Fruit fly (Drosophila melanogaster) whole organism, pupa: ENCODE measurements around the gene SelT.
A peak's percentile ranks its signal among the peaks of the same experiment; 100 is the strongest.

Experiments used
- CG10348 ChIP-seq: fragments of 200-800 bp; sonication (Bioruptor generic); IDR thresholded peaks from 2 replicates; pipeline ENCODE4 v1.3.6; 2022; ENCODE audit warnings: missing biosample characterization, missing genetic modification characterization
- CG12605 ChIP-seq: fragments of 200-800 bp; sonication (Bioruptor generic); IDR thresholded peaks from 2 replicates; pipeline ENCODE4 v1.3.6; 2022; ENCODE audit warnings: missing biosample characterization, missing genetic modification characterization
- CG13204 ChIP-seq: fragments of 200-800 bp; sonication (Bioruptor generic); optimal IDR thresholded peaks from 2 replicates; lab custom pipeline; 2018; ENCODE audit warnings: missing biosample characterization, mild to moderate bottlenecking, missing genetic modification characterization, moderate library complexity
- CG14655 ChIP-seq: fragments of 200-800 bp; sonication (Bioruptor generic); optimal IDR thresholded peaks from 3 replicates; lab custom pipeline; 2017; ENCODE audit warnings: mild to moderate bottlenecking, missing biosample characterization, missing genetic modification reagents, missing genetic modification characterization
- CG15710 ChIP-seq: fragments of 200-800 bp; sonication (Bioruptor generic); optimal IDR thresholded peaks from 2 replicates; lab custom pipeline; 2018; ENCODE audit warnings: missing biosample characterization, mild to moderate bottlenecking, missing genetic modification characterization, moderate library complexity
- CG17806 ChIP-seq: fragments of 200-800 bp; sonication (Bioruptor generic); optimal IDR thresholded peaks from 2 replicates; lab custom pipeline; 2018; ENCODE audit warnings: missing biosample characterization, mild to moderate bottlenecking, missing genetic modification characterization, moderate library complexity
- CG32121 ChIP-seq: fragments of 200-800 bp; sonication (Bioruptor generic); IDR thresholded peaks from 2 replicates; pipeline ENCODE4 v1.3.6; 2022; ENCODE audit warnings: missing biosample characterization, missing genetic modification characterization
- CG34367 ChIP-seq: fragments of 200-800 bp; sonication (Bioruptor generic); optimal IDR thresholded peaks from 2 replicates; lab custom pipeline; 2018; ENCODE audit warnings: missing biosample characterization, mild to moderate bottlenecking, missing genetic modification characterization
- CG4496 ChIP-seq: fragments of 200-800 bp; sonication (Bioruptor generic); IDR thresholded peaks from 3 replicates; pipeline ENCODE4 v1.3.6; 2022; ENCODE audit warnings: missing biosample characterization, missing genetic modification characterization
- CG8159 ChIP-seq: fragments of 200-800 bp; sonication (Bioruptor generic); optimal IDR thresholded peaks from 3 replicates; lab custom pipeline; 2018; ENCODE audit warnings: missing biosample characterization, mild to moderate bottlenecking, missing genetic modification characterization, moderate library complexity
- CG8301 ChIP-seq: fragments of 200-800 bp; sonication (Bioruptor generic); optimal IDR thresholded peaks from 2 replicates; lab custom pipeline; 2018; ENCODE audit warnings: missing biosample characterization, mild to moderate bottlenecking, missing genetic modification characterization
- CG9948 ChIP-seq: fragments of 200-800 bp; sonication (Bioruptor generic); optimal IDR thresholded peaks from 2 replicates; lab custom pipeline; 2018; ENCODE audit warnings: missing biosample characterization, mild to moderate bottlenecking, missing genetic modification characterization, moderate library complexity
- D1 ChIP-seq: fragments of 200-800 bp; sonication (Bioruptor generic); optimal IDR thresholded peaks from 2 replicates; lab custom pipeline; 2018; ENCODE audit warnings: missing biosample characterization, mild to moderate bottlenecking, missing genetic modification characterization, moderate library complexity
- EcR ChIP-seq: fragments of 200-800 bp; sonication (Bioruptor generic); optimal IDR thresholded peaks from 3 replicates; lab custom pipeline; 2019; ENCODE audit warnings: missing biosample characterization, missing genetic modification characterization, mild to moderate bottlenecking, moderate library complexity, missing genetic modification reagents
- Ets98B ChIP-seq: fragments of 200-800 bp; sonication (Bioruptor generic); IDR thresholded peaks from 2 replicates; pipeline ENCODE4 v1.3.6; 2022; ENCODE audit warnings: missing biosample characterization, missing genetic modification characterization
- Pif1A ChIP-seq: fragments of 200-800 bp; sonication (Bioruptor generic); optimal IDR thresholded peaks from 3 replicates; lab custom pipeline; 2016; ENCODE audit warnings: missing biosample characterization, missing genetic modification characterization
- Pif1B ChIP-seq: fragments of 200-800 bp; sonication (Bioruptor generic); optimal IDR thresholded peaks from 3 replicates; lab custom pipeline; 2016; ENCODE audit warnings: missing biosample characterization, missing genetic modification characterization
- Snoo ChIP-seq: fragments of 200-800 bp; sonication (Bioruptor generic); optimal IDR thresholded peaks from 3 replicates; lab custom pipeline; 2017; ENCODE audit warnings: missing biosample characterization, mild to moderate bottlenecking, missing genetic modification characterization, inconsistent platforms
- fd96Ca ChIP-seq: fragments of 200-800 bp; sonication (Bioruptor generic); IDR thresholded peaks from 3 replicates; pipeline ENCODE4 v1.3.6; 2022; ENCODE audit warnings: missing biosample characterization, missing genetic modification characterization
- gl ChIP-seq: fragments of 200-800 bp; sonication (Bioruptor generic); optimal IDR thresholded peaks from 2 replicates; lab custom pipeline; 2018; ENCODE audit warnings: missing biosample characterization, mild to moderate bottlenecking, missing genetic modification characterization
- rn ChIP-seq: fragments of 200-800 bp; sonication (Bioruptor generic); IDR thresholded peaks from 2 replicates; pipeline ENCODE4 v1.3.6; 2022; ENCODE audit warnings: missing biosample characterization, missing genetic modification characterization

Gene SelT

DNA sequence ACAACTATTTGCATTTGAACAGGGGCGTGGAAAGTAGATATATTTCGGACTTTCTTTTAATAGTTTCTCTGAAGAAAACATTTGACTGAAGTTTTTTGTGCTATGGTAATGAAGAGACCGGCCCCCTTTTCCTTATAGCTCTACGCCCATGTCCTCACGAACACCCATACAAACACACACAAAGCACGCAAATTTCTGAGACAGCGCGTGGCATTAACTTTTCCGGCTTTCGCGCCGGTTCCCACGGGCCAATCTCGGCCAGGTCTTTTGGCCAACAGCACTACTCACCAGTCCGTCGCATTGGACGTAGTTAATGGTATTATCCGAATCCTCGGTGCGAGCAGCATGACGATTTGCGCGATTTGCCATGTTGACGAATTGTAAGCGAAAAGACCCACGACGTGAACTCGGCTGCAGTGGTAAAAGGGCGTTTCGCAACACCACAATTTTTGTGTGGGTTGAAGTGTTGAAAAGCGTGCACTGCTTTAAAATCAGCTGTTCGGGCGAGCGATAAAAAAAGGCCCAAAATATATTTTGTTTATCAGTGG lies 41.7 kb downstream of the SelT start, which contains the start of gene senju:
Gene senju, plus strand, starts transcription at position 477 of the 548 bp plus-strand sequence.
- TF ChIP-seq CG13204 (GFP tag; lab: Kevin White, UChicago) (no peak), CG8159 (peak; percentile 74), CG32121 (GFP tag; lab: Robert Waterston, UW) (peak; percentile 79), CG10348 (no peak), CG34367 (tag; lab: Kevin White, UChicago) (peak; percentile 68), Pif1A (peak; percentile 89), Snoo (tag; lab: Kevin White, UChicago) (peak; percentile 80), CG17806 (tag; lab: Kevin White, UChicago) (peak; percentile 77), Pif1B (GFP tag; lab: Kevin White, UChicago) (peak; percentile 80), fd96Ca (GFP tag; lab: Robert Waterston, UW) (peak; percentile 89), CG8301 (tag; lab: Kevin White, UChicago) (peak; percentile 79), Ets98B (GFP tag; lab: Robert Waterston, UW) (peak; percentile 87), CG12605 (GFP tag; lab: Robert Waterston, UW) (peak; percentile 73), CG9948 (peak; percentile 71), gl (tag; lab: Kevin White, UChicago) (peak; percentile 65), CG15710 (tag; lab: Kevin White, UChicago) (peak; percentile 77), EcR (GFP tag; lab: Kevin White, UChicago) (peak; percentile 57), D1 (tag; lab: Kevin White, UChicago) (no peak), CG14655 (GFP tag; lab: Kevin White, UChicago) (no peak), CG4496 (GFP tag; lab: Robert Waterston, UW) (peak; percentile 89), rn (GFP tag; lab: Robert Waterston, UW) (peak; percentile 58; the same call in 1 of the 2 replicates)

DNA sequence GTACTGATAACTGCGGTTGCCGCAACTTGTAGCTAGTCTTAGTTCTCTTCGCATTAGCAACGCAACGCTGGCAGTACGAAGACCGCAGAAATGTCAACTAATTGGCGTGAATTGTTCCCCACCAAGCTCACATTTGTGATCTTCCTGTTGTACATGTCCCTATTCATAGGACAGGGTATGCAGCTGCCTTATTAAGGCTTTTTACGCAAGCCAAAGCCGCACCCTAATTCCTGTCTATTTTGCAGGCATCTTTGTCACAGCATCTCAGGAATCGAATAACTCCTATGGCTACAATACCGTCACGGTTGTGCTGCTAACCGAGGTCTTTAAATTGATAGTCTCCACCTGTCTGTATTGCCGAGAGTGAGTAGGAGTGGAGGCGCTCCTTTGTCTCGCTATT lies 42.3 kb downstream of the SelT start, which contains the start of gene eIF3h:
Gene eIF3h, minus strand, starts transcription at position 101 of the 400 bp plus-strand sequence.
- TF ChIP-seq CG14655 (GFP tag; lab: Kevin White, UChicago) (no peak), fd96Ca (GFP tag; lab: Robert Waterston, UW) (no peak), Snoo (tag; lab: Kevin White, UChicago) (no peak), CG4496 (GFP tag; lab: Robert Waterston, UW) (no peak), gl (tag; lab: Kevin White, UChicago) (no peak)

DNA sequence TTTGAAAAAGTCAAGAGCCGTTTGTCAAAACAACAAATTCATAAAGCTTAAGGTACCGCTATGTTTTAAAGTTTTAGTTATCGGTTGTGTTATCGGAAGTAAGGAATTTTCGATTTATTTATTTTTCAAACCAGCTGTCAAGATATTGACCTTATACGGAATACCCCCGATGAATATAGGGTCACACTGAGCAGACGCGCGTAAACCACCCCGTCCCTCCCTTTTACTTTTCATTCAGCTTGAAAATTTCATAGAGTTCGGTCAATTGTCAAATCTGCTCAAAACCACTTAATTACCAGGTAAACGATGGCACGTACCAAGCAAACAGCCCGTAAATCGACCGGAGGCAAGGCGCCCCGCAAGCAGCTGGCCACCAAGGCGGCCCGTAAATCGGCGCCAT lies 44.2 kb downstream of the SelT start, which contains the start of the genes CG14036 and His3.3A:
Gene CG14036, minus strand, starts transcription at position 64 of the 400 bp plus-strand sequence.
Gene His3.3A, plus strand, starts transcription at position 106 of the 400 bp plus-strand sequence.
- no peak for TF ChIP-seq CG8159
- no peak for TF ChIP-seq Snoo (tag; lab: Kevin White, UChicago)
- TF ChIP-seq Pif1A, result no peak
- TF ChIP-seq Ets98B (GFP tag; lab: Robert Waterston, UW), result no peak
- TF ChIP-seq CG17806 (tag; lab: Kevin White, UChicago), result no peak
- TF ChIP-seq fd96Ca (GFP tag; lab: Robert Waterston, UW), result no peak
- no peak for TF ChIP-seq CG9948
- TF ChIP-seq CG4496 (GFP tag; lab: Robert Waterston, UW), result no peak
- no peak for TF ChIP-seq Pif1B (GFP tag; lab: Kevin White, UChicago)
- TF ChIP-seq CG34367 (tag; lab: Kevin White, UChicago), result no peak
- TF ChIP-seq CG32121 (GFP tag; lab: Robert Waterston, UW), result peak; percentile 35; the same call in 1 of the 2 replicates
- TF ChIP-seq CG15710 (tag; lab: Kevin White, UChicago), result peak; percentile 0
- TF ChIP-seq CG13204 (GFP tag; lab: Kevin White, UChicago), result no peak
- TF ChIP-seq CG10348, result no peak
- TF ChIP-seq EcR (GFP tag; lab: Kevin White, UChicago), result peak; percentile 25
- no peak for TF ChIP-seq D1 (tag; lab: Kevin White, UChicago)
- TF ChIP-seq rn (GFP tag; lab: Robert Waterston, UW), result no peak
- no peak for TF ChIP-seq gl (tag; lab: Kevin White, UChicago)

DNA sequence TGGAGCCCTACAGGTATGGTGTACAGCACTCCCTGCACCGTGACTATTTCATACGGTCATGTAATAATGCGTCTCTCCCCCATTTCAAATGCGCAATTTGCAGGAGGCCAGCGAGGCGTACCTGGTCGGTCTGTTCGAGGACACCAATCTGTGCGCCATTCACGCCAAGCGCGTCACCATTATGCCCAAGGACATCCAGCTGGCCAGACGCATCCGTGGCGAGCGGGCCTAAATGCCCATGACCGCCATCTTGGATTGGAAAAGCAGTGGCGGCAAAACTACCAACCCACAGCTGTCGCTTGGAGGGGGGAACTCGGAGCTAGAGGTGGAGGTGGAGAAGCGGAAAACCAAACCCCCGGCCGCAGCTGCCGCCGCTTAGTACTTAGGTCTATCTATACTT lies 44.8 kb downstream of the SelT start:
- TF ChIP-seq rn (GFP tag; lab: Robert Waterston, UW), result no peak
- no peak for TF ChIP-seq Pif1A
- no peak for TF ChIP-seq gl (tag; lab: Kevin White, UChicago)
- TF ChIP-seq CG14655 (GFP tag; lab: Kevin White, UChicago), result no peak
- TF ChIP-seq EcR (GFP tag; lab: Kevin White, UChicago), result no peak
- no peak for TF ChIP-seq CG10348
- no peak for TF ChIP-seq Ets98B (GFP tag; lab: Robert Waterston, UW)
- TF ChIP-seq CG9948, result no peak
- no peak for TF ChIP-seq D1 (tag; lab: Kevin White, UChicago)

DNA sequence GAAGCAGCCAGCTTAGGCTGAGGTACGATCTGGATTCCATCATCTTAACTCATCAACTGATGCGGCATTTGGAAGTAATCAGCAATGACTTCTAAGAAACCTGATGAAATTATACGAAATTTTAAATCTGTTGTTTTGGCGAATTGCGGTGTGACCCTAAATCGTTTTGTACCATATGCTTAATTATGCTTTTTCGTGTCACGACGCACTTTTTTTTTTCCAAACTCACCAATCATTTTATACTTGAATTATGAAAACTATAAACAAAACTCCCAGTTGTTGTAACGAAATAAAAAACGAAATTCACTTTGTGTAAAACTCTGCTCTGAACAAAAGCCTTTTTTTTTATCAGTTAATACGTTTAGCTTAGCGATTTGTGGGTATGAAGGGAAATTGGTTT lies 47.4 kb downstream of the SelT start, which contains the start of gene Nepl3:
Gene Nepl3, minus strand, starts transcription at position 155 of the 400 bp plus-strand sequence.
- TF ChIP-seq CG17806 (tag; lab: Kevin White, UChicago) (no peak), CG15710 (tag; lab: Kevin White, UChicago) (no peak), CG10348 (no peak), Ets98B (GFP tag; lab: Robert Waterston, UW) (no peak), CG8301 (tag; lab: Kevin White, UChicago) (no peak), CG9948 (no peak), CG32121 (GFP tag; lab: Robert Waterston, UW) (no peak), CG8159 (no peak), D1 (tag; lab: Kevin White, UChicago) (no peak), Pif1B (GFP tag; lab: Kevin White, UChicago) (no peak), CG12605 (GFP tag; lab: Robert Waterston, UW) (no peak), rn (GFP tag; lab: Robert Waterston, UW) (no peak), CG34367 (tag; lab: Kevin White, UChicago) (no peak), Pif1A (no peak), CG4496 (GFP tag; lab: Robert Waterston, UW) (no peak), Snoo (tag; lab: Kevin White, UChicago) (no peak), gl (tag; lab: Kevin White, UChicago) (no peak), CG14655 (GFP tag; lab: Kevin White, UChicago) (no peak), EcR (GFP tag; lab: Kevin White, UChicago) (no peak), CG13204 (GFP tag; lab: Kevin White, UChicago) (no peak)
